Worm (Caenorhabditis elegans): Measurements from ENCODE around the gene F54C9.3.

ce11 chrII:8599214-8599613, 32.6 kb upstream of the F54C9.3 start, which contains the start of gene F28C6.5:
- TF ChIP-seq pqm-1 (tag; optimal IDR thresholded peaks at IDR 0.05) (no peak), lsy-12 (tag; optimal IDR thresholded peaks at IDR 0.05) (no peak), snpc-4 (tag; optimal IDR thresholded peaks at IDR 0.05) (no peak), lin-39 (tag; optimal IDR thresholded peaks at IDR 0.05) (no peak), nhr-28 (tag; optimal IDR thresholded peaks at IDR 0.05) (no peak), nfya-1 (tag; optimal IDR thresholded peaks at IDR 0.05; ENCODE audit: insufficient read depth) (no peak), jun-1 (tag; optimal IDR thresholded peaks at IDR 0.05) (no peak), ztf-11 (tag; optimal IDR thresholded peaks at IDR 0.05) (no peak), ama-1 (optimal IDR thresholded peaks at IDR 0.05) (no peak)
